Worm (Caenorhabditis elegans): ENCODE data around the gene rpoa-49.

Gene rpoa-49

DNA sequence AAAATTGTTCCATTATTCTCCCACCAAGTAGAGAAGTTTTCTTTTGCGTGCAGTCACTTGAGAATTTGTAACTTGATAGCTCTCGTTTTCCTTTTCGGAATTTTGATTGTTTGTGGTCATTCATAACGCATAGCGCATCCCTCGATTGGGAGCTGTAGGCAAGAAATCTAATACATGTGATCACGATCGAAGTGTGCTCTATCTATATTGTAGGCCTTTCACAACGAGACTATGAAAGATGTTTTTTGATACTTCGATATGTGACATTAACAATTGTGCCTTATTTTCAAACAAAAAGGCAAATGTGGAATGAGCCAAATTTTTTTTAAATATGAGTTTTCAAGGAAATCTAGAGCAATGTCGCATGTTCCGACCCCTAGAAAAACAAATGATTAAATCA is 31.0 kb downstream of the rpoa-49 start:
- TF ChIP-seq athp-1 (tag; optimal IDR thresholded peaks at IDR 0.05) (no peak), ztf-3 (GFP tag; optimal IDR thresholded peaks at IDR 0.05) (no peak), ztf-26 (tag; optimal IDR thresholded peaks at IDR 0.05) (no peak), lin-35 (GFP tag; optimal IDR thresholded peaks at IDR 0.05) (no peak), efl-1 (GFP tag; optimal IDR thresholded peaks at IDR 0.05) (no peak), lir-1 (GFP tag; conservative IDR thresholded peaks at IDR 0.05) (no peak), lsy-27 (tag; optimal IDR thresholded peaks at IDR 0.05; ENCODE audit: borderline replicate concordance, insufficient read depth) (no peak), chd-7 (tag; optimal IDR thresholded peaks at IDR 0.05) (no peak), ets-4 (GFP tag; optimal IDR thresholded peaks at IDR 0.05) (no peak)

DNA sequence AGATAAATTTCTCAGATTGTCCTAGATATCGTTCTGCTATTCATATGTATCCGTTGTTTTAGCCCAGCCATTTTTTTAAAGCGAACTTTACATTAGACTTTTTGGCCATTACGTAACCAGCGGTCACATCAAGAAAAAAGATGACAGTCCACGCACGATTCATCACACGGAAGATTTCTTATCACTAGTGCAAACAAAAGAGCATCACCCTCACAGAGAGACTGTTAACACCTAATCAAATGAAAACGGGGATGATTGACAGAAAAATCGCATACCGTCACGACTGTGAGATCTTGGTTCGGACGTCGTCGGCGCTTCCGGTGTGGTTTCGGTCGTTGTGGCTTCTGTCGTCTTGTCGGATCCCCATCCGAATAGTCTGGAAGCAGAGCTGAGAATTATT is 31.8 kb downstream of the rpoa-49 start:
- TF ChIP-seq nhr-80 (tag; optimal IDR thresholded peaks at IDR 0.05), result peak; percentile 82
- TF ChIP-seq ets-4 (GFP tag; optimal IDR thresholded peaks at IDR 0.05), result no peak
- TF ChIP-seq dox-1 (GFP tag; IDR thresholded peaks at IDR 0.05), result 0 out of 2 replicates have a peak, but pooled peaks have one; percentile 22
- no peak for TF ChIP-seq hmg-1.2 (GFP tag; IDR thresholded peaks at IDR 0.05)
- no peak for TF ChIP-seq cebp-1 (GFP tag; IDR thresholded peaks at IDR 0.05)
- TF ChIP-seq cebp-1 (tag; optimal IDR thresholded peaks at IDR 0.05), result no peak

DNA sequence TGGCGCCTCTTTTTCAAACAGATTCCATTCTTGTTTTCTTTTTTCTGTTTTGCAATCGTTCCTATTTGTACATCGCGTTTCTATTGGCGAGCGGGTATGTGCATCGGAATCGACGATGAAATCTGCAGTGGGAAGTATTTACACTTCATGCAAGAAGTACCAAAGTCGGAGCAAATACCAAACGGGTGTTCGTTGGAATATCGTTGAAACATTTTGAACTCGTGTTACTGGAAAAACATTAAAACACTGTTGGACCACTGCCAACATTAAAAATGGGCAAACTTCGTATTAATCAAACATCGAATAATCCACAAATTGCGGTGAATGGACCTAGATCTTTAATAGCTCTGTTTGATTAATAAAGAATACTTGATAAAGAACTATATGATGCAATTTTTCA is 34.3 kb downstream of the rpoa-49 start, which contains the start of gene C23H3.9:
Gene C23H3.9 (minus strand): TSS at position 101 of the 400 bp plus-strand sequence.
- TF ChIP-seq attf-5 (GFP tag; optimal IDR thresholded peaks at IDR 0.05) (no peak), rcor-1 (GFP tag; IDR thresholded peaks at IDR 0.05) (no peak), madf-6 (GFP tag; IDR thresholded peaks at IDR 0.05) (no peak), tbp1 (GFP tag; optimal IDR thresholded peaks at IDR 0.05) (no peak), F37B4.10 (GFP tag; IDR thresholded peaks at IDR 0.05) (no peak), Y56A3A.18 (GFP tag; IDR thresholded peaks at IDR 0.05) (no peak), hmg-1.2 (GFP tag; IDR thresholded peaks at IDR 0.05) (no peak), D2030.7 (GFP tag; IDR thresholded peaks at IDR 0.05) (no peak), lin-54 (GFP tag; optimal IDR thresholded peaks at IDR 0.05) (no peak), aptf-3 (GFP tag; IDR thresholded peaks at IDR 0.05) (no peak), F49E8.2 (tag; optimal IDR thresholded peaks at IDR 0.05; ENCODE audit: insufficient read depth) (no peak), T07F8.4 (tag; optimal IDR thresholded peaks at IDR 0.05) (no peak), lin-35 (GFP tag; optimal IDR thresholded peaks at IDR 0.05) (no peak), ccch-3 (GFP tag; optimal IDR thresholded peaks at IDR 0.05) (no peak), F22D6.2 (tag; optimal IDR thresholded peaks at IDR 0.05) (no peak), Y95B8A.8 (GFP tag; IDR thresholded peaks at IDR 0.05) (no peak)

DNA sequence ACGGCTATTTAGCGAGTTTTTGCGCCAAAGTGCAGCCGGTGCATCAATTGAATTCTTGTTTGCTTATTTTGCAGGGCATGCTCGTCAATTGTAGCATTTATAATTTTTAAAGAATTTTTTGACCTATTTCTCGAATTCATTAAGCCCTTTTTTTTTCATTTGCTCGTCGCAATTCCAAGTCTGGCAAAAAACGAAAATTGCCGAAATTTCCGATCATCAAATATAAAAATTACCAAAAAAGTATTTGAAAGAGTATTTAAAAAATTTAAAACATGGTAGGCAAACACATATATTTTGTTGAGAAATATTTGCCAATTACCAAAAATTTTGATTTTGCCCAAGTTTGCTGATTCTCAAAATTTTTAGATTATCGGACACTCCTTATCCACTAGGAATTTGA is 39.3 kb downstream of the rpoa-49 start, which contains the start of gene C50D2.6:
Gene C50D2.6 (plus strand): TSS at position 301 of the 400 bp plus-strand sequence.
- TF ChIP-seq attf-3 (GFP tag; conservative IDR thresholded peaks at IDR 0.05) (no peak), lir-1 (GFP tag; conservative IDR thresholded peaks at IDR 0.05) (no peak), nfya-1 (tag; optimal IDR thresholded peaks at IDR 0.05; ENCODE audit: borderline replicate concordance, insufficient read depth) (no peak), zfh-2 (GFP tag; conservative IDR thresholded peaks at IDR 0.05) (no peak), dpff-1 (tag; optimal IDR thresholded peaks at IDR 0.05) (no peak), hlh-26 (GFP tag; conservative IDR thresholded peaks at IDR 0.05) (no peak), repo-1 (tag; optimal IDR thresholded peaks at IDR 0.05) (no peak), snpc-1.3 (tag; optimal IDR thresholded peaks at IDR 0.05; ENCODE audit: insufficient read depth) (no peak)

Data from whole organism, young adult.